Fruit fly (Drosophila melanogaster) whole organism, pupa: Measurements from ENCODE around the gene crq.

Source experiments
- CG10348 ChIP-seq: fragments of 200-800 bp; sonication (Bioruptor generic); IDR thresholded peaks from 2 replicates; pipeline ENCODE4 v1.3.6; 2022; ENCODE audit warnings: missing biosample characterization, missing genetic modification characterization
- CG12605 ChIP-seq: fragments of 200-800 bp; sonication (Bioruptor generic); IDR thresholded peaks from 2 replicates; pipeline ENCODE4 v1.3.6; 2022; ENCODE audit warnings: missing biosample characterization, missing genetic modification characterization
- CG14655 ChIP-seq: fragments of 200-800 bp; sonication (Bioruptor generic); optimal IDR thresholded peaks from 3 replicates; lab custom pipeline; 2017; ENCODE audit warnings: mild to moderate bottlenecking, missing biosample characterization, missing genetic modification reagents, missing genetic modification characterization
- CG15710 ChIP-seq: fragments of 200-800 bp; sonication (Bioruptor generic); optimal IDR thresholded peaks from 2 replicates; lab custom pipeline; 2018; ENCODE audit warnings: missing biosample characterization, mild to moderate bottlenecking, missing genetic modification characterization, moderate library complexity
- CG17806 ChIP-seq: fragments of 200-800 bp; sonication (Bioruptor generic); optimal IDR thresholded peaks from 2 replicates; lab custom pipeline; 2018; ENCODE audit warnings: missing biosample characterization, mild to moderate bottlenecking, missing genetic modification characterization, moderate library complexity
- CG32121 ChIP-seq: fragments of 200-800 bp; sonication (Bioruptor generic); IDR thresholded peaks from 2 replicates; pipeline ENCODE4 v1.3.6; 2022; ENCODE audit warnings: missing biosample characterization, missing genetic modification characterization
- CG34367 ChIP-seq: fragments of 200-800 bp; sonication (Bioruptor generic); optimal IDR thresholded peaks from 2 replicates; lab custom pipeline; 2018; ENCODE audit warnings: missing biosample characterization, mild to moderate bottlenecking, missing genetic modification characterization
- CG4496 ChIP-seq: fragments of 200-800 bp; sonication (Bioruptor generic); IDR thresholded peaks from 3 replicates; pipeline ENCODE4 v1.3.6; 2022; ENCODE audit warnings: missing biosample characterization, missing genetic modification characterization
- CG8159 ChIP-seq: fragments of 200-800 bp; sonication (Bioruptor generic); optimal IDR thresholded peaks from 3 replicates; lab custom pipeline; 2018; ENCODE audit warnings: missing biosample characterization, mild to moderate bottlenecking, missing genetic modification characterization, moderate library complexity
- CG8301 ChIP-seq: fragments of 200-800 bp; sonication (Bioruptor generic); optimal IDR thresholded peaks from 2 replicates; lab custom pipeline; 2018; ENCODE audit warnings: missing biosample characterization, mild to moderate bottlenecking, missing genetic modification characterization
- CG9948 ChIP-seq: fragments of 200-800 bp; sonication (Bioruptor generic); optimal IDR thresholded peaks from 2 replicates; lab custom pipeline; 2018; ENCODE audit warnings: missing biosample characterization, mild to moderate bottlenecking, missing genetic modification characterization, moderate library complexity
- D1 ChIP-seq: fragments of 200-800 bp; sonication (Bioruptor generic); optimal IDR thresholded peaks from 2 replicates; lab custom pipeline; 2018; ENCODE audit warnings: missing biosample characterization, mild to moderate bottlenecking, missing genetic modification characterization, moderate library complexity
- EcR ChIP-seq: fragments of 200-800 bp; sonication (Bioruptor generic); optimal IDR thresholded peaks from 3 replicates; lab custom pipeline; 2019; ENCODE audit warnings: missing biosample characterization, missing genetic modification characterization, mild to moderate bottlenecking, moderate library complexity, missing genetic modification reagents
- Ets98B ChIP-seq: fragments of 200-800 bp; sonication (Bioruptor generic); IDR thresholded peaks from 2 replicates; pipeline ENCODE4 v1.3.6; 2022; ENCODE audit warnings: missing biosample characterization, missing genetic modification characterization
- Pif1A ChIP-seq: fragments of 200-800 bp; sonication (Bioruptor generic); optimal IDR thresholded peaks from 3 replicates; lab custom pipeline; 2016; ENCODE audit warnings: missing biosample characterization, missing genetic modification characterization
- Pif1B ChIP-seq: fragments of 200-800 bp; sonication (Bioruptor generic); optimal IDR thresholded peaks from 3 replicates; lab custom pipeline; 2016; ENCODE audit warnings: missing biosample characterization, missing genetic modification characterization
- Snoo ChIP-seq: fragments of 200-800 bp; sonication (Bioruptor generic); optimal IDR thresholded peaks from 3 replicates; lab custom pipeline; 2017; ENCODE audit warnings: missing biosample characterization, mild to moderate bottlenecking, missing genetic modification characterization, inconsistent platforms
- fd96Ca ChIP-seq: fragments of 200-800 bp; sonication (Bioruptor generic); IDR thresholded peaks from 3 replicates; pipeline ENCODE4 v1.3.6; 2022; ENCODE audit warnings: missing biosample characterization, missing genetic modification characterization
- gl ChIP-seq: fragments of 200-800 bp; sonication (Bioruptor generic); optimal IDR thresholded peaks from 2 replicates; lab custom pipeline; 2018; ENCODE audit warnings: missing biosample characterization, mild to moderate bottlenecking, missing genetic modification characterization
- rn ChIP-seq: fragments of 200-800 bp; sonication (Bioruptor generic); IDR thresholded peaks from 2 replicates; pipeline ENCODE4 v1.3.6; 2022; ENCODE audit warnings: missing biosample characterization, missing genetic modification characterization

The crq gene

DNA sequence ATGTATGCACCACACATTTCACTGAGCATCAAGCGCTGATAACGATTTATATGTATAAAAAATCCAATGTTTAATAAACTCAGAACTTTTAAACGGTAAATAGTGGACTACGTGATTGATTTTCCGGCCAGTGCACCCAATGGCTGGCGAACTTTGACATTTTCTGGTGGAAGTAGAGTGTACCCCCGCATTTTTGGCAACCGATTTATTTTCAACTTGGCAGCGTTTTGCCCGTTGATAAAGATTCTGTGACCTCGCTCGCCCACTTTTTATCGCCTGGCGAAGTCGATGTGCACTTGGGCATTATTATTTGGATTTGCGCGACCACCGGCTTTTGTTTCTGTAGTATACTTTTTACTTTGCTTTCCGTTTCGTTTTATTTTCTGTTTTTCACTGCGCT lies 38.9 kb downstream of the crq start:
- TF ChIP-seq D1 (tag; lab: Kevin White, UChicago) (no peak), CG12605 (GFP tag; lab: Robert Waterston, UW) (no peak), Pif1B (GFP tag; lab: Kevin White, UChicago) (no peak), Snoo (no peak), Pif1A (GFP tag; lab: Kevin White, UChicago) (no peak), CG17806 (no peak), CG8159 (no peak), CG14655 (GFP tag; lab: Kevin White, UChicago) (no peak), CG32121 (GFP tag; lab: Robert Waterston, UW) (no peak), CG4496 (GFP tag; lab: Robert Waterston, UW) (no peak), CG9948 (tag; lab: Kevin White, UChicago) (no peak), CG15710 (tag; lab: Kevin White, UChicago) (no peak)

DNA sequence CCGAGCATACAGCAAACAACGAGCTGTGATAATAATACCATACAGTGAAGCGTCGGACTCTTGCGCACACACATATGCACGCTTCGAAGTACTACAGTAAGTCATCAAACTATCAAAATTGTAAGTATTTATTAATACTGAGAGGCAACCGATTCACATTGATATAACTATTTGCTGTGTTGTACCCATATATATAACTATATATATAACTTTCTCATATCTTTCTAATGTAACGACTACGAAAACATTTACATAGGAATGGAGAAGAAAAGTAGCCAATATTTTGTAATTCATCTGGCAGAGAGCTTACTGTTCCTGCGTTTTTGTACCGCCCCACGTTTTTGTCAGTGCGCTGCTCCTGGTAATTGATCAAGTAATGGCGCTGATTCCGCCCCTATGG lies 39.9 kb downstream of the crq start:
- TF ChIP-seq CG32121 (GFP tag; lab: Robert Waterston, UW) (no peak), CG9948 (tag; lab: Kevin White, UChicago) (peak; percentile 28), CG4496 (GFP tag; lab: Robert Waterston, UW) (peak; percentile 26; the same call in 1 of the 3 replicates), CG17806 (peak; percentile 25)
- TF ChIP-seq, all 21 proteins: peak for 3

DNA sequence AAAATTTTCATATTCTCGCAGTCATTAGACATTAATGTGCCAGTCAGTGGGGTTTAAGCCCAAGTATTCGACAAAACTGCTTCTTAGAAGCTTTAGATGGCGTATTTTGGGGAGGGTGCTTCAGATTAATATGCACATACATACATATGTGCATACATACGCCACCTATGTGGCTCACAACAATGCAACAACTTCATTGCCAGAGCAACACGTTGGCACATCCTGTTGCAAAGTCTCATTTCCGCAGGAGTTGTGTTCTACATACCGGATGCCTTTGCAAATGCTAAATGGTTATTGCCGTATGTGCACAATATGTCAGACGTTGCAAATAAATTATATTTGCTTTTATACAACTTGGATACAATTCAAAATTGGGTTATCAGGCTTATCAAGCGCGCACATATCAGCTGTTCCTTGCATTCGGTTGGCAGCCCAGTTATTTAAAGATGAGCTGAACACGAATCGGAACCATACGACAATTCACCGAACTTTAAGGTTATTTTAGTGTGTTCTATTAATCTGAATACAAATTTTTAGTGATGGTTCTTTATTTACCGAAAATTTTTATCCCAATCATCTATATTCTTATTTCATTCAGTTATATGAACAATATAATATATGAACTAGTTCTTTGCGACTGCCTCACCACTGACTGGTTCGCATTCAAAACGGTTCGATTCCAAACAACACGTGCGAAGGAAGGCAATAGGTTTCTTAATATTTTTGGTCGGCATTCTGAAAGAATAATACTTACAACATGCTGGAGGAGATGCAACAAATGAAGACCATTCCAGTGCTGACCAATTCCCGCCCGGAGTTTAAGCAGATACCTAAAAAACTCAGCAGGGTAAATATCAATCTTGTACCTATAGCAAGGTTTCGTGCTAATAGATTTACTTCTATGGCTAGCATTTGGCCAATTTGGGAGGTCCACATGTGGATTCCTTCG lies 48.9 kb downstream of the crq start, which contains the start of gene Polr1B:
TSS of gene Polr1B (plus strand) at position 659 of the 949 bp plus-strand sequence.
- no peak for TF ChIP-seq Snoo
- no peak for TF ChIP-seq CG17806
- TF ChIP-seq EcR, result no peak
- no peak for TF ChIP-seq CG15710 (tag; lab: Kevin White, UChicago)
- TF ChIP-seq D1 (tag; lab: Kevin White, UChicago), result no peak
- no peak for TF ChIP-seq CG8159
- TF ChIP-seq CG9948 (tag; lab: Kevin White, UChicago), result no peak
- no peak for TF ChIP-seq CG14655 (GFP tag; lab: Kevin White, UChicago)
- no peak for TF ChIP-seq CG4496 (GFP tag; lab: Robert Waterston, UW)
- no peak for TF ChIP-seq CG8301 (tag; lab: Kevin White, UChicago)
- TF ChIP-seq Pif1B (GFP tag; lab: Kevin White, UChicago), result no peak
- no peak for TF ChIP-seq CG12605 (GFP tag; lab: Robert Waterston, UW)
- no peak for TF ChIP-seq CG10348 (GFP tag; lab: Robert Waterston, UW)

DNA sequence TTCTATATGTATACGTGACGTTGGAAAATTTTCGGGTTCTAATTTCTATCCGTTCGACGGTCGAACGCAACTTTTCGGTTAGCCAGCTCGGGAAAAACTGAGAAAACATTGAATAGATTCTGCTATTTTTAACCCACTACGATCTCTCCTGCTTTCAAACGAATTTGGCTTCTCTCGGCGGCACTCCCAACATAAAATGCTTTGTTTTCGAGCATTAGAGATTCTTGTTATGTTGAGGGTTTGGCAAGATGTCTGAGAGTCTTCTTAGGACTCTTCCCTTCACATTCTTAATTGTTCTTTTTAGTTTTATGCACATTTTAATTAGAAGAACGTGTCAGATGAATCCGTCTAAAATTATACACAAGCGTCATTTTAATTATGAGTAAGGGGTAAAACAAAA lies 50.7 kb downstream of the crq start, which contains the start of gene CG4213:
TSS of gene CG4213 (minus strand) at position 101 of the 400 bp plus-strand sequence.
- no peak for TF ChIP-seq Pif1B (GFP tag; lab: Kevin White, UChicago)
- TF ChIP-seq CG8301 (tag; lab: Kevin White, UChicago), result no peak
- TF ChIP-seq CG15710 (tag; lab: Kevin White, UChicago), result no peak
- no peak for TF ChIP-seq CG10348 (GFP tag; lab: Robert Waterston, UW)
- no peak for TF ChIP-seq Ets98B (GFP tag; lab: Robert Waterston, UW)
- no peak for TF ChIP-seq CG12605 (GFP tag; lab: Robert Waterston, UW)
- no peak for TF ChIP-seq CG9948 (tag; lab: Kevin White, UChicago)
- TF ChIP-seq Snoo, result no peak
- TF ChIP-seq CG14655 (GFP tag; lab: Kevin White, UChicago), result no peak
- no peak for TF ChIP-seq rn
- TF ChIP-seq CG32121 (GFP tag; lab: Robert Waterston, UW), result no peak
- TF ChIP-seq Pif1A (GFP tag; lab: Kevin White, UChicago), result no peak
- no peak for TF ChIP-seq CG4496 (GFP tag; lab: Robert Waterston, UW)
- TF ChIP-seq CG34367, result no peak
- no peak for TF ChIP-seq gl
- TF ChIP-seq CG17806, result no peak
- no peak for TF ChIP-seq EcR
- TF ChIP-seq fd96Ca (GFP tag; lab: Robert Waterston, UW), result no peak
